Worm (Caenorhabditis elegans) whole organism, late embryonic: ENCODE data around the gene cpsf-2.

Source experiments
- C08G9.2 ChIP-seq: sonication (generic microtip); optimal IDR thresholded peaks from 2 replicates; lab custom pipeline; 2016; ENCODE audit warnings: mild to moderate bottlenecking, missing genetic modification characterization, moderate library complexity, missing compliant biosample characterization
- F13H6.1 ChIP-seq: sonication (generic microtip); optimal IDR thresholded peaks from 2 replicates; lab custom pipeline; 2016; ENCODE audit warnings: missing genetic modification characterization, missing compliant biosample characterization
- K02D7.2 ChIP-seq: sonication (generic microtip); optimal IDR thresholded peaks from 2 replicates; lab custom pipeline; 2017; ENCODE audit warnings: mild to moderate bottlenecking, missing genetic modification characterization, missing compliant biosample characterization
- K09A11.1 ChIP-seq: sonication (generic microtip); optimal IDR thresholded peaks from 2 replicates; lab custom pipeline; 2017; ENCODE audit warnings: antibody characterized with exemption, mild to moderate bottlenecking, missing genetic modification characterization, missing compliant biosample characterization; ENCODE audit not compliant: insufficient read depth
- T23F11.4 ChIP-seq: fragments of 200-800 bp; sonication (Bioruptor generic); optimal IDR thresholded peaks from 2 replicates; lab custom pipeline; 2018; ENCODE audit warnings: mild to moderate bottlenecking, missing genetic modification characterization, missing compliant biosample characterization
- ahr-1 ChIP-seq: sonication (generic microtip); optimal IDR thresholded peaks from 2 replicates; lab custom pipeline; 2016; ENCODE audit warnings: missing genetic modification characterization, missing compliant biosample characterization
- ama-1 ChIP-seq: fragments of 150-350 bp; optimal IDR thresholded peaks from 2 replicates; lab custom pipeline; 2014
- ceh-14 ChIP-seq: sonication (generic microtip); optimal IDR thresholded peaks from 2 replicates; lab custom pipeline; 2016; ENCODE audit warnings: missing genotype, missing genetic modification characterization, missing compliant biosample characterization
- ceh-19 ChIP-seq: fragments of 200-800 bp; sonication (Bioruptor generic); optimal IDR thresholded peaks from 2 replicates; lab custom pipeline; 2018; ENCODE audit warnings: mild to moderate bottlenecking, missing genetic modification characterization, missing compliant biosample characterization
- ceh-22 ChIP-seq: sonication (generic microtip); optimal IDR thresholded peaks from 2 replicates; lab custom pipeline; 2017; ENCODE audit warnings: missing biosample characterization, missing genetic modification characterization
- ceh-24 ChIP-seq: sonication (generic microtip); optimal IDR thresholded peaks from 2 replicates; lab custom pipeline; 2016; ENCODE audit warnings: mild to moderate bottlenecking, missing genetic modification characterization, missing compliant biosample characterization
- ceh-6 ChIP-seq: fragments of 200-800 bp; sonication (Bioruptor generic); optimal IDR thresholded peaks from 2 replicates; lab custom pipeline; 2018; ENCODE audit warnings: mild to moderate bottlenecking, missing genetic modification characterization, missing compliant biosample characterization
- che-1 ChIP-seq: sonication (generic microtip); optimal IDR thresholded peaks from 2 replicates; lab custom pipeline; 2016; ENCODE audit warnings: mild to moderate bottlenecking, missing genetic modification characterization, missing compliant biosample characterization
- dmd-4 ChIP-seq: sonication (generic microtip); optimal IDR thresholded peaks from 2 replicates; lab custom pipeline; 2016; ENCODE audit warnings: borderline replicate concordance, missing genetic modification characterization, missing compliant biosample characterization
- elt-4 ChIP-seq: sonication (generic microtip); optimal IDR thresholded peaks from 2 replicates; lab custom pipeline; 2016; ENCODE audit warnings: missing genetic modification characterization, missing compliant biosample characterization
- ets-4 ChIP-seq: sonication (generic microtip); optimal IDR thresholded peaks from 2 replicates; lab custom pipeline; 2016; ENCODE audit warnings: missing genetic modification characterization, missing compliant biosample characterization
- fax-1 ChIP-seq: sonication (generic microtip); optimal IDR thresholded peaks from 2 replicates; lab custom pipeline; 2016; ENCODE audit warnings: missing genotype, missing genetic modification characterization, missing compliant biosample characterization
- gmeb-2 ChIP-seq: sonication (generic microtip); optimal IDR thresholded peaks from 2 replicates; lab custom pipeline; 2016; ENCODE audit warnings: missing genetic modification characterization, inconsistent platforms, missing compliant biosample characterization
- hlh-13 ChIP-seq: fragments of 200-800 bp; sonication (Bioruptor generic); optimal IDR thresholded peaks from 2 replicates; lab custom pipeline; 2018; ENCODE audit warnings: mild to moderate bottlenecking, missing genetic modification characterization, missing compliant biosample characterization
- hlh-15 ChIP-seq: sonication (generic microtip); optimal IDR thresholded peaks from 2 replicates; lab custom pipeline; 2016; ENCODE audit warnings: missing genetic modification characterization, missing compliant biosample characterization
- hlh-30 ChIP-seq: sonication (generic microtip); optimal IDR thresholded peaks from 2 replicates; lab custom pipeline; 2017; ENCODE audit warnings: antibody characterized with exemption, missing genetic modification characterization, missing compliant biosample characterization; ENCODE audit not compliant: insufficient read depth
- hlh-6 ChIP-seq: sonication (generic microtip); optimal IDR thresholded peaks from 2 replicates; lab custom pipeline; 2016; ENCODE audit warnings: missing genotype, missing genetic modification characterization, missing compliant biosample characterization
- hlh-8 ChIP-seq: sonication (generic microtip); optimal IDR thresholded peaks from 2 replicates; lab custom pipeline; 2016; ENCODE audit warnings: missing genotype, missing genetic modification characterization, missing compliant biosample characterization
- lim-6 ChIP-seq: sonication (generic microtip); optimal IDR thresholded peaks from 2 replicates; lab custom pipeline; 2016; ENCODE audit warnings: missing genetic modification characterization, missing compliant biosample characterization
- lin-11 ChIP-seq: fragments of 200-800 bp; sonication (Bioruptor generic); optimal IDR thresholded peaks from 2 replicates; lab custom pipeline; 2018; ENCODE audit warnings: mild to moderate bottlenecking, missing genetic modification characterization, missing compliant biosample characterization
- nhr-11 ChIP-seq: fragments of 150-350 bp; optimal IDR thresholded peaks from 2 replicates; lab custom pipeline; 2014; ENCODE audit warnings: missing biosample characterization, missing genetic modification characterization
- pag-3 ChIP-seq: sonication (generic microtip); optimal IDR thresholded peaks from 2 replicates; lab custom pipeline; 2016; ENCODE audit warnings: missing compliant biosample characterization, missing genetic modification characterization, borderline replicate concordance
- pat-9 ChIP-seq: fragments of 200-800 bp; sonication (Bioruptor generic); optimal IDR thresholded peaks from 2 replicates; lab custom pipeline; 2018; ENCODE audit warnings: mild to moderate bottlenecking, missing genetic modification characterization, moderate library complexity, missing compliant biosample characterization
- pax-1 ChIP-seq: fragments of 150-350 bp; optimal IDR thresholded peaks from 2 replicates; lab custom pipeline; 2014; ENCODE audit warnings: missing biosample characterization, missing genetic modification characterization
- pha-2 ChIP-seq: sonication (generic microtip); optimal IDR thresholded peaks from 2 replicates; lab custom pipeline; 2017; ENCODE audit warnings: mild to moderate bottlenecking, missing genetic modification characterization, missing compliant biosample characterization
- rnt-1 ChIP-seq: sonication (generic microtip); optimal IDR thresholded peaks from 2 replicates; lab custom pipeline; 2016; ENCODE audit warnings: missing genetic modification characterization, missing compliant biosample characterization
- sdc-2 ChIP-seq: sonication (generic microtip); optimal IDR thresholded peaks from 2 replicates; lab custom pipeline; 2016; ENCODE audit warnings: missing genotype, missing genetic modification characterization, missing compliant biosample characterization
- sox-4 ChIP-seq: sonication (generic microtip); optimal IDR thresholded peaks from 2 replicates; lab custom pipeline; 2017; ENCODE audit warnings: mild to moderate bottlenecking, missing genetic modification characterization, inconsistent platforms, missing compliant biosample characterization
- tbx-2 ChIP-seq: sonication (generic microtip); optimal IDR thresholded peaks from 2 replicates; lab custom pipeline; 2016; ENCODE audit warnings: missing genetic modification characterization, missing compliant biosample characterization
- ttx-3 ChIP-seq: sonication (generic microtip); optimal IDR thresholded peaks from 2 replicates; lab custom pipeline; 2016; ENCODE audit warnings: missing genetic modification reagents, missing genetic modification characterization, missing compliant biosample characterization
- unc-3 ChIP-seq, 2 experiments: fragments of 200-800 bp in 1 of 2; sonication (Bioruptor generic) in 1 of 2; sonication (generic microtip) in 1 of 2; conservative IDR thresholded peaks in 1 of 2; optimal IDR thresholded peaks in 1 of 2; 2 replicates each; pipeline versions ENCODE4 v1.3.6 to Lab custom; 2016 to 2022; ENCODE audit warnings: missing compliant biosample characterization in 2 of 2, missing genetic modification characterization in 2 of 2, missing genetic modification reagents in 1 of 2
- unc-86 ChIP-seq: sonication (generic microtip); optimal IDR thresholded peaks from 2 replicates; lab custom pipeline; 2016; ENCODE audit warnings: missing genetic modification characterization, missing compliant biosample characterization
- zip-5 ChIP-seq: sonication (generic microtip); optimal IDR thresholded peaks from 2 replicates; lab custom pipeline; 2016; ENCODE audit warnings: missing genetic modification characterization, missing compliant biosample characterization
- ztf-16 ChIP-seq: sonication (generic microtip); optimal IDR thresholded peaks from 2 replicates; lab custom pipeline; 2017; ENCODE audit warnings: missing genetic modification characterization, missing compliant biosample characterization

cpsf-2 gene

DNA sequence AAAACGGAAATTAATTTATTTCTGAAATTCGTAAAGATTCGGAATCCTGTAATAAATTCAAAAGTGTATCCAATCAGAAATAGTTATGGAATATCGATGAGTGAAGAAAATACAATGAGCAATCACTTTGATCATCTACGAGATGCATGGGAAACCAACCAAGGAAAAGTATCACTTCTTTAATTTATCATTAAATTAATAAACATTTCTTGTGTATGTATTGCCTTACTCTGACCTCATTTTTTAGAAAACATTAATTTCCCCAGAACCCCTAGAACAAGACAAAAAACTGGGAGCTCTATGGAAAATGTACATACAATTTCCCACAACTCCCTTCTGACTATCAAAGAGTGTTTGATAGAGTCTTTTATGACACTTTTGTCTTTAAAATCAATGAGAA is 45.0 kb upstream of the cpsf-2 start, which contains the start of gene F10D2.16:
F10D2.16 (plus strand) TSS at position 301 of the 400 bp plus-strand sequence.
- no peak for TF ChIP-seq zip-5 (tag; lab: Kevin White, UChicago)
- TF ChIP-seq ets-4 (tag; lab: Kevin White, UChicago) = no peak
- no peak for TF ChIP-seq fax-1 (tag; lab: Kevin White, UChicago)
- no peak for TF ChIP-seq ceh-14 (tag; lab: Kevin White, UChicago)
- no peak for TF ChIP-seq rnt-1
- no peak for TF ChIP-seq hlh-13
- TF ChIP-seq hlh-30 = no peak
- no peak for TF ChIP-seq ceh-24 (tag; lab: Kevin White, UChicago)
- no peak for TF ChIP-seq nhr-11 (tag; lab: Kevin White, UChicago)
- no peak for TF ChIP-seq unc-86 (tag; lab: Kevin White, UChicago)
- TF ChIP-seq hlh-15 (tag; lab: Kevin White, UChicago) = no peak
- TF ChIP-seq ceh-22 (tag; lab: Kevin White, UChicago) = no peak
- TF ChIP-seq hlh-8 = no peak
- no peak for TF ChIP-seq sdc-2 (tag; lab: Kevin White, UChicago)
- no peak for TF ChIP-seq tbx-2 (tag; lab: Kevin White, UChicago)
- TF ChIP-seq, all 69 proteins: peak for 0

DNA sequence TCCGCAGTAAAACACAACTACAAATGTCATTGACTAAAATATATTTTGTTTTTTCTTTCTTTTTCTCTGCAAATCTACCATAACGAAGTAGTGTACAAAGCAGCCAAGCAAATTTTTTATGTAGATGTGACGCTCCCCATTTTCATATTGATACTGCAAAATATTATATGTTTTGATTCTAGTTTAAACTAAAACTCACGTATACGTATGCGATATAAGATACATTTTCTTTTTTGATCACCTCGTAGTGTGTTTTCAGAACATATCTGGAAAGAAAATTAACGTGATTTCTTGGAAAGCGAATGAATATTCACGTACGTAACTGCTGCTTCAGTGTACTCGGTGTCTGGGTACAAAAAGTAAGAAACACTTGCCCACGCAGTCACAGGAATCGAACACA is 42.1 kb upstream of the cpsf-2 start:
- TF ChIP-seq dmd-4 (tag; lab: Kevin White, UChicago) (no peak), ahr-1 (no peak), pax-1 (tag; lab: Kevin White, UChicago) (no peak), unc-3 (GFP tag; conservative IDR thresholded peaks at IDR 0.05; lab: Robert Waterston, UW) (no peak), unc-3 (tag; optimal IDR thresholded peaks at IDR 0.05; lab: Kevin White, UChicago) (no peak), sox-4 (tag; lab: Kevin White, UChicago) (no peak)

ce11 chrV:7138320-7138719 is 40.7 kb upstream of the cpsf-2 start, which contains the start of gene str-112:
str-112 (minus strand) TSS chrV:7138420.
- TF ChIP-seq tbx-2 (tag; lab: Kevin White, UChicago) (no peak), lin-11 (no peak), lim-6 (tag; lab: Kevin White, UChicago) (no peak), K09A11.1 (no peak), ttx-3 (tag; lab: Kevin White, UChicago) (no peak), hlh-6 (tag; lab: Kevin White, UChicago) (no peak), C08G9.2 (tag; lab: Kevin White, UChicago) (no peak), ceh-22 (tag; lab: Kevin White, UChicago) (no peak), rnt-1 (no peak), gmeb-2 (tag; lab: Kevin White, UChicago) (no peak), K02D7.2 (tag; lab: Kevin White, UChicago) (no peak), ceh-14 (tag; lab: Kevin White, UChicago) (no peak), ahr-1 (no peak), dmd-4 (tag; lab: Kevin White, UChicago) (no peak), zip-5 (tag; lab: Kevin White, UChicago) (no peak), F13H6.1 (tag; lab: Kevin White, UChicago) (no peak), T23F11.4 (GFP tag; lab: Kevin White, UChicago) (no peak)

ce11 chrV:7140368-7140767 is 38.6 kb upstream of the cpsf-2 start:
- TF ChIP-seq pag-3 = no peak
- TF ChIP-seq elt-4 (tag; lab: Kevin White, UChicago) = no peak
- TF ChIP-seq dmd-4 (tag; lab: Kevin White, UChicago) = no peak
- TF ChIP-seq ama-1 (lab: Kevin White, UChicago) = no peak
- no peak for TF ChIP-seq ceh-6
- TF ChIP-seq pax-1 (tag; lab: Kevin White, UChicago) = no peak
- no peak for TF ChIP-seq C08G9.2 (tag; lab: Kevin White, UChicago)
- no peak for TF ChIP-seq F13H6.1 (tag; lab: Kevin White, UChicago)
- TF ChIP-seq pha-2 (tag; lab: Kevin White, UChicago) = no peak
- no peak for TF ChIP-seq ceh-24 (tag; lab: Kevin White, UChicago)
- TF ChIP-seq lim-6 (tag; lab: Kevin White, UChicago) = no peak
- TF ChIP-seq hlh-30 = no peak
- TF ChIP-seq che-1 (tag; lab: Kevin White, UChicago) = no peak
- TF ChIP-seq ceh-19 = no peak
- no peak for TF ChIP-seq ztf-16 (tag; lab: Kevin White, UChicago)
- TF ChIP-seq pat-9 (tag; lab: Kevin White, UChicago) = no peak
